Worm (Caenorhabditis elegans): ENCODE results near the gene exo-1.

The exo-1 gene

DNA sequence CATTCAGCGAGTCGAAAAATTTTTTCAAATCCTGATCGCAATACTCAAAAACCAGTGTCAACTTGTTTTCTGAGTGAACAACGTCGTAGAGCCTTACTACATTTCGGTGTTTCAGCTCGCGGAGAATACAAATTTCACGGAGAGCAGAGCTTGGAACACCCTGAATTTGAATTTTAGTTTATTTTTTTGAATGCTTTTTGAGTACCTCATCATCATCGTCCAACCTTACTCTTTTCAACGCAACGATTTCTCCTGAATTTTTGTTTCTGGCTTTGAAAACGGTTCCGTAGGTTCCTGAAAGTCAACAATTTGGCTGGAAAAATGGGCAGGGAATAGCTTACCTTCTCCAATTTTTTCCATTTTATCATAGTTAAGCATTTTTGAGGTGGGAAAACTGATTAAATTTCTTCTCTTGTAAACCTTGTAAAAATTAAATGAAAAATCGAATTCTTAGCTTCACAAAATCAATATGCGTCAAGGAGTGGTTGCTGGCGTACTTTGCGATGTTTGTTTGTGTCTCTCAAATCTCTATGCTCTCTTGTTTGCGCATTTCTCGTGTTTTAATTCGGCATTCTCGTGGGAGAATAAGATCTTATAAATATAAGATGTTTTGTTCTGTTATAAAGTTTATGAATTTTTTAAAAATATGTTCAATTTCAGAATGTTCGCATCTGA is 42.7 kb downstream of the exo-1 start, which contains the start of gene cdk-5 (continued):
- TF ChIP-seq xnd-1 (tag; optimal IDR thresholded peaks at IDR 0.05): peak; percentile 33
- no peak for TF ChIP-seq snpc-1.1 (tag; optimal IDR thresholded peaks at IDR 0.05; ENCODE audit: insufficient read depth)
- no peak for TF ChIP-seq egl-44 (GFP tag; IDR thresholded peaks at IDR 0.05)
- no peak for TF ChIP-seq sptf-2 (GFP tag; optimal IDR thresholded peaks at IDR 0.05)
- TF ChIP-seq madf-3 (GFP tag; IDR thresholded peaks at IDR 0.05): no peak
- no peak for TF ChIP-seq bed-1 (GFP tag; IDR thresholded peaks at IDR 0.05)
- TF ChIP-seq snpc-3.4 (tag; optimal IDR thresholded peaks at IDR 0.05): peak; percentile 72
- TF ChIP-seq athp-1 (tag; optimal IDR thresholded peaks at IDR 0.05): no peak
- TF ChIP-seq F23B12.7 (tag; optimal IDR thresholded peaks at IDR 0.05; ENCODE audit: insufficient read depth): no peak
- TF ChIP-seq hlh-12 (tag; optimal IDR thresholded peaks at IDR 0.05): no peak
- no peak for TF ChIP-seq ZK185.1 (tag; optimal IDR thresholded peaks at IDR 0.05; ENCODE audit: poor library complexity, severe bottlenecking)
- TF ChIP-seq nhr-80 (tag; optimal IDR thresholded peaks at IDR 0.05): no peak
- TF ChIP-seq hmg-20 (GFP tag; IDR thresholded peaks at IDR 0.05): no peak
- TF ChIP-seq ceh-79 (tag; optimal IDR thresholded peaks at IDR 0.05): no peak
- TF ChIP-seq lin-26 (GFP tag; IDR thresholded peaks at IDR 0.05): no peak
- no peak for TF ChIP-seq F57C9.4 (tag; optimal IDR thresholded peaks at IDR 0.05)
- TF ChIP-seq nhr-120 (GFP tag; IDR thresholded peaks at IDR 0.05): no peak
- TF ChIP-seq egl-18 (GFP tag; IDR thresholded peaks at IDR 0.05): no peak
- peak; percentile 24 for TF ChIP-seq snpc-1.3 (tag; optimal IDR thresholded peaks at IDR 0.05; ENCODE audit: insufficient read depth)
- peak; percentile 51; the same call in 1 of the 2 replicates for TF ChIP-seq B0336.3 (GFP tag; IDR thresholded peaks at IDR 0.05)
- TF ChIP-seq Y53G8AR.9 (GFP tag; conservative IDR thresholded peaks at IDR 0.05): peak; percentile 87; the same call in 1 of the 2 replicates
- peak; percentile 87 for TF ChIP-seq lin-40 (tag; optimal IDR thresholded peaks at IDR 0.05)
- no peak for TF ChIP-seq cebp-1 (GFP tag; IDR thresholded peaks at IDR 0.05)
- peak; percentile 68 for TF ChIP-seq cebp-1 (tag; optimal IDR thresholded peaks at IDR 0.05)
- no peak for TF ChIP-seq lir-1 (GFP tag; conservative IDR thresholded peaks at IDR 0.05)
- TF ChIP-seq ztf-3 (GFP tag; optimal IDR thresholded peaks at IDR 0.05): no peak
- peak; percentile 99 for TF ChIP-seq hmg-1.2 (GFP tag; IDR thresholded peaks at IDR 0.05)
- TF ChIP-seq ztf-28 (GFP tag; IDR thresholded peaks at IDR 0.05): no peak
- TF ChIP-seq F55B11.4 (tag; optimal IDR thresholded peaks at IDR 0.05; ENCODE audit: borderline replicate concordance, insufficient read depth): no peak
- TF ChIP-seq mel-28 (tag; optimal IDR thresholded peaks at IDR 0.05; ENCODE audit: borderline replicate concordance): no peak
- no peak for TF ChIP-seq lag-1 (GFP tag; IDR thresholded peaks at IDR 0.05)
- TF ChIP-seq rec-8 (tag; optimal IDR thresholded peaks at IDR 0.05): no peak
- no peak for TF ChIP-seq nhr-27 (tag; optimal IDR thresholded peaks at IDR 0.05)
- TF ChIP-seq mcd-1 (GFP tag; IDR thresholded peaks at IDR 0.05): peak; percentile 68
- TF ChIP-seq gei-17 (GFP tag; optimal IDR thresholded peaks at IDR 0.05): peak; percentile 30
- TF ChIP-seq ztf-6 (GFP tag; IDR thresholded peaks at IDR 0.05): no peak
- peak; percentile 27 for TF ChIP-seq ceh-27 (GFP tag; optimal IDR thresholded peaks at IDR 0.05)
- no peak for TF ChIP-seq chd-7 (tag; optimal IDR thresholded peaks at IDR 0.05)

- no peak for TF ChIP-seq nfya-2 (GFP tag; IDR thresholded peaks at IDR 0.05)
- peak; percentile 14 for TF ChIP-seq lsl-1 (GFP tag; optimal IDR thresholded peaks at IDR 0.05)
Observed at ce11 chrIII:13471504-13471903, 48.2 kb downstream of the exo-1 start, which contains the start of gene pssy-2. TSS of gene pssy-2 (plus strand) at chrIII:13471804.

Data from whole organism, young adult.